Worm (Caenorhabditis elegans) whole organism, early embryonic: ENCODE data around the gene cutl-17.

ENCODE experiments used
- ama-1 ChIP-seq: fragments of 150-350 bp; optimal IDR thresholded peaks from 2 replicates; lab custom pipeline; 2014
- ceh-13 ChIP-seq: fragments of 200-800 bp; sonication (Bioruptor generic); optimal IDR thresholded peaks from 2 replicates; lab custom pipeline; 2018; ENCODE audit warnings: mild to moderate bottlenecking, missing genetic modification characterization, missing compliant biosample characterization
- ets-7 ChIP-seq: sonication (generic microtip); optimal IDR thresholded peaks from 2 replicates; lab custom pipeline; 2016; ENCODE audit warnings: missing genotype, missing genetic modification characterization, missing compliant biosample characterization
- hmbx-1 ChIP-seq: sonication (generic microtip); optimal IDR thresholded peaks from 2 replicates; lab custom pipeline; 2016; ENCODE audit warnings: mild to moderate bottlenecking, missing genetic modification characterization, missing compliant biosample characterization
- hnd-1 ChIP-seq: sonication (generic microtip); optimal IDR thresholded peaks from 2 replicates; lab custom pipeline; 2016; ENCODE audit warnings: missing genetic modification characterization, missing compliant biosample characterization
- tbx-11 ChIP-seq: fragments of 200-800 bp; sonication (Bioruptor generic); IDR thresholded peaks from 2 replicates; pipeline ENCODE4 v1.3.6; 2022; ENCODE audit warnings: missing genetic modification characterization, missing compliant biosample characterization

- TF ChIP-seq ama-1, result no peak
- no peak for TF ChIP-seq ets-7 (tag; lab: Kevin White, UChicago)
- TF ChIP-seq tbx-11 (GFP tag; lab: Robert Waterston, UW), result no peak
- TF ChIP-seq hmbx-1 (tag; lab: Kevin White, UChicago), result no peak
- TF ChIP-seq ceh-13, result no peak
- TF ChIP-seq hnd-1 (tag; lab: Kevin White, UChicago), result no peak
Observed at ce11 chrIV:9403761-9404420, 53.4 kb downstream of the cutl-17 start.
